Fruit fly (Drosophila melanogaster) whole organism, adult: ENCODE measurements around the gene CG6126.
A peak's percentile ranks its signal among the peaks of the same experiment; 100 is the strongest.

Experiments used
- CG11617 ChIP-seq: fragments of 200-800 bp; sonication (Bioruptor generic); optimal IDR thresholded peaks from 2 replicates; lab custom pipeline; 2017; ENCODE audit warnings: mild to moderate bottlenecking, missing biosample characterization, missing genetic modification reagents, missing genetic modification characterization
- CG14711 ChIP-seq: fragments of 200-800 bp; sonication (Bioruptor generic); optimal IDR thresholded peaks from 2 replicates; lab custom pipeline; 2018; ENCODE audit warnings: missing biosample characterization, mild to moderate bottlenecking, missing genetic modification characterization, moderate library complexity
- CG33017 ChIP-seq: fragments of 200-800 bp; sonication (Bioruptor generic); optimal IDR thresholded peaks from 2 replicates; lab custom pipeline; 2018; ENCODE audit warnings: missing biosample characterization, mild to moderate bottlenecking, missing genetic modification characterization, moderate library complexity
- CG7045 ChIP-seq: fragments of 200-800 bp; sonication (Bioruptor generic); optimal IDR thresholded peaks from 2 replicates; lab custom pipeline; 2017; ENCODE audit warnings: missing biosample characterization, mild to moderate bottlenecking, missing genetic modification characterization
- CG7101 ChIP-seq: fragments of 200-800 bp; sonication (Bioruptor generic); optimal IDR thresholded peaks from 2 replicates; lab custom pipeline; 2018; ENCODE audit warnings: missing biosample characterization, mild to moderate bottlenecking, missing genetic modification characterization, moderate library complexity
- Crg-1 ChIP-seq: fragments of 200-800 bp; sonication (Bioruptor generic); optimal IDR thresholded peaks from 2 replicates; lab custom pipeline; 2016; ENCODE audit warnings: missing biosample characterization, missing genetic modification characterization
- Mnt ChIP-seq: fragments of 200-800 bp; sonication (Bioruptor generic); optimal IDR thresholded peaks from 2 replicates; lab custom pipeline; 2016; ENCODE audit warnings: missing biosample characterization, mild to moderate bottlenecking, missing genetic modification characterization
- bab1 ChIP-seq: fragments of 200-800 bp; sonication (Bioruptor generic); optimal IDR thresholded peaks from 3 replicates; lab custom pipeline; 2019; ENCODE audit warnings: missing biosample characterization, mild to moderate bottlenecking, missing genetic modification characterization, moderate library complexity
- cnc ChIP-seq, 2 experiments: fragments of >200 bp; optimal IDR thresholded peaks; 2 replicates each; lab custom pipeline; 2017
- kay ChIP-seq: fragments of 200-800 bp; sonication (Bioruptor generic); peaks from one replicate; lab custom pipeline; 2016; ENCODE audit warnings: missing biosample characterization, missing genetic modification characterization, borderline replicate concordance
- ovo ChIP-seq: fragments of 200-800 bp; sonication (Bioruptor generic); optimal IDR thresholded peaks from 2 replicates; lab custom pipeline; 2016; ENCODE audit warnings: missing biosample characterization, missing genetic modification characterization
- pad ChIP-seq: fragments of 200-800 bp; sonication (Bioruptor generic); optimal IDR thresholded peaks from 3 replicates; lab custom pipeline; 2017; ENCODE audit warnings: missing biosample characterization, missing genetic modification characterization, mild to moderate bottlenecking, moderate library complexity, missing genetic modification reagents
- tj ChIP-seq: fragments of 200-800 bp; sonication (Bioruptor generic); optimal IDR thresholded peaks from 3 replicates; lab custom pipeline; 2017; ENCODE audit warnings: missing biosample characterization, mild to moderate bottlenecking, missing genetic modification characterization, moderate library complexity
- toe ChIP-seq: fragments of 200-800 bp; sonication (Bioruptor generic); optimal IDR thresholded peaks from 2 replicates; lab custom pipeline; 2016; ENCODE audit warnings: missing biosample characterization, missing genetic modification characterization

DNA sequence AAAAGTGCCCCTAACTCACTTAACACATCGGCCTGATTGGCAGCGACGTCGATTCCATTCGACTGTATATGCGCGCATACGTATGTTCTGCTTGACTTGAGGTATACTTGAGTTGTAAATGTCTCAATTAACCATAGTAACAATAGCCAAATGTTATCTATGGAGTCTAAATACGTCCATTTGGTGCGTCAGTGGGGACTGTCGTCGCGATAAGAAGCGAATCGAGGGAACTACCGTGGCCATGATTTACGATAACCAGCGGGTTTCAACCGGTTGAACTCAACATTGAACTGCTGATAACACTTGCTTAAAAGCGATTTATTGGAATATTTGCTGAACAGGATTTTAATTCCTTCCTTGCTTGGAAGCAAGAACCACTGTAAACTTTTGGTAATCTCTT is 12.1 kb downstream of the CG6126 start:
- TF ChIP-seq cnc (optimal IDR thresholded peaks at IDR 0.05; lab: Kevin White, UChicago): no peak
- no peak for TF ChIP-seq CG7045 (GFP tag; lab: Kevin White, UChicago)
- no peak for TF ChIP-seq Mnt (GFP tag; lab: Kevin White, UChicago)
- TF ChIP-seq kay: no peak
- TF ChIP-seq CG7101 (tag; lab: Kevin White, UChicago): no peak
- TF ChIP-seq toe (GFP tag; lab: Kevin White, UChicago): no peak
- no peak for TF ChIP-seq bab1
- no peak for TF ChIP-seq Crg-1
- no peak for TF ChIP-seq CG11617
- no peak for TF ChIP-seq CG14711 (tag; lab: Kevin White, UChicago)
- TF ChIP-seq ovo (GFP tag; lab: Kevin White, UChicago): no peak
- TF ChIP-seq tj (GFP tag; lab: Kevin White, UChicago): peak; percentile 43
- TF ChIP-seq CG33017 (tag; lab: Kevin White, UChicago): no peak
- TF ChIP-seq pad (GFP tag; lab: Kevin White, UChicago): no peak
